Fruit fly (Drosophila melanogaster): Measurements from ENCODE around the gene CG14109.

CG14109 gene

DNA sequence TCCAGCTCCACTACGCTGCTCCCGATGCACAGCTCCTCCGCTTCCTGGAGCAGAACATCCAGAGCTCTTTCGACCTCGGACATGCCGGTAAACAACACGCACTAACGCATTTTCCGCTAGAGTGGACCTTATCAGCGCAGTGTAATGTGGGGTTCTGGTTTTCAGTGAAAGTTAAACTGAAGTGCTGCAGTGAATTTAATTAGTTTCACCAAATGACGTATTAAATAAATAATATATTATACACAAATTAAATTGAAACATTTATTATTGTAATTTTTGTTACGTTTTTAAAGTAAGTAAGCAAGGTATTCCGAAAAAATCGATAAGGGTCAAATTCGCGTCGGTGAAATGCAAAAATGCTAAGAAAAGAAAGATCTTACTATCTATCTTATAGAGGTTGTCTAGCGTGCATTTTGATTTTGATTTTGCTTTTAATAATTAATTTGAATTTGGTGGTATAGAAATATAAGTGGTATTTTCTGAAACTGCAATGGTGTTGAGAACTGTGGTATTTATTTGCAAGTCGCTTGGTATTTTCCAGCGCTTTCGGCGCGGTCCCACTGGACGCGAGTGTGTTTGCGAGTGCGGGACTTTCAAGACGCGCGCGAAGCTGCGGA lies 9.6 kb downstream of the CG14109 start, which contains the start of the genes JMJD7 and CG10738 (continued):
- peak; percentile 63 for TF ChIP-seq CG9727 (GFP tag; optimal IDR thresholded peaks at IDR 0.05)
- no peak for TF ChIP-seq Oli (tag; optimal IDR thresholded peaks at IDR 0.05)
- TF ChIP-seq CG10462 (GFP tag; optimal IDR thresholded peaks at IDR 0.05): no peak
- TF ChIP-seq ro (GFP tag; IDR thresholded peaks at IDR 0.05): 0 out of 2 replicates have a peak, but pooled peaks have one; percentile 16
- peak; percentile 63 for TF ChIP-seq Ptx1 (GFP tag; IDR thresholded peaks at IDR 0.05)
- TF ChIP-seq fd64A (GFP tag; optimal IDR thresholded peaks at IDR 0.05): no peak
- peak; percentile 18 for TF ChIP-seq D19B (GFP tag; optimal IDR thresholded peaks at IDR 0.05)
- TF ChIP-seq kni (GFP tag; optimal IDR thresholded peaks at IDR 0.05): no peak
- TF ChIP-seq CG14014 (GFP tag; IDR thresholded peaks at IDR 0.05): peak; percentile 83
- TF ChIP-seq Hr39 (optimal IDR thresholded peaks at IDR 0.05): no peak
- peak; percentile 5 for TF ChIP-seq BEAF-32 (GFP tag; optimal IDR thresholded peaks at IDR 0.05)
- TF ChIP-seq lola (GFP tag; optimal IDR thresholded peaks at IDR 0.05): no peak
- no peak for TF ChIP-seq hbn (GFP tag; IDR thresholded peaks at IDR 0.05; ENCODE audit: partially characterized antibody)
- peak; percentile 72 for TF ChIP-seq Meics (GFP tag; optimal IDR thresholded peaks at IDR 0.05)
- peak; percentile 72 for TF ChIP-seq CG10267 (tag; optimal IDR thresholded peaks at IDR 0.05)
- peak; percentile 22 for TF ChIP-seq CG15696 (tag; optimal IDR thresholded peaks at IDR 0.05)
- TF ChIP-seq CG17328 (GFP tag; IDR thresholded peaks at IDR 0.05): peak; percentile 62
- TF ChIP-seq klu (GFP tag; IDR thresholded peaks at IDR 0.05): peak; percentile 70
- TF ChIP-seq trh (GFP tag; optimal IDR thresholded peaks at IDR 0.05): no peak
- peak; percentile 44; the same call in 1 of the 2 replicates for TF ChIP-seq CG31224 (GFP tag; IDR thresholded peaks at IDR 0.05)
- TF ChIP-seq maf-S (GFP tag; optimal IDR thresholded peaks at IDR 0.05): no peak
- TF ChIP-seq CG10274 (GFP tag; optimal IDR thresholded peaks at IDR 0.05): no peak
- TF ChIP-seq Hey (tag; optimal IDR thresholded peaks at IDR 0.05): no peak
- TF ChIP-seq CG4617 (GFP tag; optimal IDR thresholded peaks at IDR 0.05; ENCODE audit: borderline replicate concordance): no peak
- peak; percentile 79 for TF ChIP-seq CG34422 (GFP tag; IDR thresholded peaks at IDR 0.05)
- TF ChIP-seq Dip3 (GFP tag; optimal IDR thresholded peaks at IDR 0.05): peak; percentile 51
- peak; percentile 66 for TF ChIP-seq Xrp1 (GFP tag; IDR thresholded peaks at IDR 0.05)
- peak; percentile 6 for TF ChIP-seq Hmr (GFP tag; optimal IDR thresholded peaks at IDR 0.05)
- TF ChIP-seq CG7928 (GFP tag; optimal IDR thresholded peaks at IDR 0.05): peak; percentile 43
- no peak for TF ChIP-seq Chrac-16 (GFP tag; optimal IDR thresholded peaks at IDR 0.05)
- TF ChIP-seq hth (optimal IDR thresholded peaks at IDR 0.05): no peak
- peak; percentile 2 for TF ChIP-seq slou (GFP tag; optimal IDR thresholded peaks at IDR 0.05)
- no peak for TF ChIP-seq inv (GFP tag; IDR thresholded peaks at IDR 0.05; ENCODE audit: partially characterized antibody)
- peak; percentile 79 for TF ChIP-seq Sox100B (GFP tag; optimal IDR thresholded peaks at IDR 0.05)
- TF ChIP-seq jing (GFP tag; optimal IDR thresholded peaks at IDR 0.05): no peak
- TF ChIP-seq crol (GFP tag; IDR thresholded peaks at IDR 0.05): no peak
- TF ChIP-seq Dip2 (GFP tag; IDR thresholded peaks at IDR 0.05): no peak
- no peak for TF ChIP-seq zf30C (GFP tag; optimal IDR thresholded peaks at IDR 0.05)
- TF ChIP-seq Neu2 (GFP tag; optimal IDR thresholded peaks at IDR 0.05; ENCODE audit: borderline replicate concordance): no peak
- TF ChIP-seq CG17385 (GFP tag; optimal IDR thresholded peaks at IDR 0.05): no peak
- TF ChIP-seq Dad (GFP tag; optimal IDR thresholded peaks at IDR 0.05): no peak
- TF ChIP-seq tin (GFP tag; optimal IDR thresholded peaks at IDR 0.05): peak; percentile 87
- peak; percentile 23 for TF ChIP-seq HHEX (GFP tag; optimal IDR thresholded peaks at IDR 0.05)
- peak; percentile 78 for TF ChIP-seq Drgx (GFP tag; IDR thresholded peaks at IDR 0.05)
- peak; percentile 55 for TF ChIP-seq CG3847 (GFP tag; IDR thresholded peaks at IDR 0.05)
- peak; percentile 63 for TF ChIP-seq Aef1 (GFP tag; IDR thresholded peaks at IDR 0.05)
- TF ChIP-seq org-1 (GFP tag; optimal IDR thresholded peaks at IDR 0.05): no peak
- peak; percentile 68 for TF ChIP-seq nom (GFP tag; optimal IDR thresholded peaks at IDR 0.05)
- TF ChIP-seq sim (GFP tag; IDR thresholded peaks at IDR 0.05): no peak
- TF ChIP-seq Hmx (GFP tag; optimal IDR thresholded peaks at IDR 0.05): no peak
- TF ChIP-seq MTF-1 (GFP tag; optimal IDR thresholded peaks at IDR 0.05; ENCODE audit: borderline replicate concordance): peak; percentile 23
